Fruit fly (Drosophila melanogaster) whole organism, embryonic: Measurements from ENCODE around the gene mdu.

ENCODE experiments used
- Atf6 ChIP-seq: fragments of 200-800 bp; sonication (Bioruptor generic); IDR thresholded peaks from 2 replicates; pipeline ENCODE4 v1.3.6; 2022; ENCODE audit warnings: missing biosample characterization, missing genetic modification characterization
- B-H2 ChIP-seq: fragments of 200-800 bp; sonication (Bioruptor generic); optimal IDR thresholded peaks from 2 replicates; lab custom pipeline; 2018; ENCODE audit warnings: missing biosample characterization, mild to moderate bottlenecking, missing genetic modification characterization
- Bgb ChIP-seq: fragments of 200-800 bp; sonication (Bioruptor generic); IDR thresholded peaks from 2 replicates; pipeline ENCODE4 v1.3.6; 2022; ENCODE audit warnings: missing biosample characterization, missing genetic modification characterization; ENCODE audit not compliant: partially characterized antibody
- CG13287 ChIP-seq: fragments of 200-800 bp; sonication (Bioruptor generic); IDR thresholded peaks from 2 replicates; pipeline ENCODE4 v1.3.6; 2022; ENCODE audit warnings: missing biosample characterization, missing genetic modification characterization; ENCODE audit not compliant: partially characterized antibody
- CG15269 ChIP-seq: fragments of 200-800 bp; sonication (Bioruptor generic); optimal IDR thresholded peaks from 2 replicates; lab custom pipeline; 2018; ENCODE audit warnings: missing biosample characterization, mild to moderate bottlenecking, missing genetic modification characterization, moderate library complexity
- CG16815 ChIP-seq: fragments of 200-800 bp; sonication (Bioruptor generic); optimal IDR thresholded peaks from 3 replicates; lab custom pipeline; 2017; ENCODE audit warnings: missing biosample characterization, mild to moderate bottlenecking, missing genetic modification characterization
- CG16863 ChIP-seq: fragments of 200-800 bp; sonication (Bioruptor generic); optimal IDR thresholded peaks from 3 replicates; lab custom pipeline; 2016; ENCODE audit warnings: missing biosample characterization, missing genetic modification characterization
- CG17361 ChIP-seq: fragments of 200-800 bp; sonication (Bioruptor generic); IDR thresholded peaks from 3 replicates; pipeline ENCODE4 v1.3.6; 2022; ENCODE audit warnings: missing biosample characterization, missing genetic modification characterization
- CG17802 ChIP-seq: fragments of 200-800 bp; sonication (Bioruptor generic); optimal IDR thresholded peaks from 2 replicates; lab custom pipeline; 2018; ENCODE audit warnings: missing biosample characterization, mild to moderate bottlenecking, missing genetic modification characterization, moderate library complexity
- CG2116 ChIP-seq: fragments of 200-800 bp; sonication (Bioruptor generic); optimal IDR thresholded peaks from 3 replicates; lab custom pipeline; 2018; ENCODE audit warnings: missing biosample characterization, mild to moderate bottlenecking, missing genetic modification characterization
- CG2678 ChIP-seq: fragments of 200-800 bp; sonication (Bioruptor generic); optimal IDR thresholded peaks from 3 replicates; lab custom pipeline; 2019; ENCODE audit warnings: missing biosample characterization, mild to moderate bottlenecking, missing genetic modification characterization, moderate library complexity
- CG31388 ChIP-seq: fragments of 200-800 bp; sonication (Bioruptor generic); optimal IDR thresholded peaks from 2 replicates; lab custom pipeline; 2016; ENCODE audit warnings: missing biosample characterization, missing genetic modification characterization
- CG32772 ChIP-seq: fragments of 200-800 bp; sonication (Bioruptor generic); IDR thresholded peaks from 2 replicates; pipeline ENCODE4 v1.3.6; 2022; ENCODE audit warnings: missing biosample characterization, missing genetic modification characterization
- CG6813 ChIP-seq: fragments of 200-800 bp; sonication (Bioruptor generic); optimal IDR thresholded peaks from 2 replicates; lab custom pipeline; 2017; ENCODE audit warnings: missing biosample characterization, missing genetic modification characterization, mild to moderate bottlenecking, moderate library complexity, missing genetic modification reagents
- CG7372 ChIP-seq: fragments of 200-800 bp; sonication (Bioruptor generic); IDR thresholded peaks from 2 replicates; pipeline ENCODE4 v1.3.6; 2022; ENCODE audit warnings: missing biosample characterization, missing genetic modification characterization
- CG8290 ChIP-seq, 3 experiments: fragments of 200-800 bp; sonication (Bioruptor generic); optimal IDR thresholded peaks; 2 replicates each; lab custom pipeline; 2016 to 2019; ENCODE audit warnings: missing biosample characterization in 3 of 3, missing genetic modification characterization in 3 of 3, mild to moderate bottlenecking in 2 of 3, moderate library complexity in 1 of 3
- CG9876 ChIP-seq: fragments of 200-800 bp; sonication (Bioruptor generic); optimal IDR thresholded peaks from 2 replicates; lab custom pipeline; 2016; ENCODE audit warnings: missing biosample characterization, missing genetic modification characterization
- Dad ChIP-seq: fragments of 200-800 bp; sonication (Bioruptor generic); optimal IDR thresholded peaks from 3 replicates; lab custom pipeline; 2016; ENCODE audit warnings: missing biosample characterization, missing genetic modification characterization
- Dbx ChIP-seq: fragments of 200-800 bp; sonication (Bioruptor generic); IDR thresholded peaks from 3 replicates; pipeline ENCODE4 v1.3.6; 2022; ENCODE audit warnings: missing biosample characterization, missing genetic modification characterization
- Doc3 ChIP-seq: fragments of 200-800 bp; sonication (Bioruptor generic); IDR thresholded peaks from 3 replicates; pipeline ENCODE4 v1.3.6; 2022; ENCODE audit warnings: missing biosample characterization, missing genetic modification characterization; ENCODE audit not compliant: partially characterized antibody
- E2f1 ChIP-seq: fragments of 200-800 bp; sonication (Bioruptor generic); IDR thresholded peaks from 2 replicates; pipeline ENCODE4 v1.3.6; 2022; ENCODE audit warnings: missing biosample characterization, missing genetic modification characterization
- Eip74EF ChIP-seq, 2 experiments: fragments of 200-800 bp in 1 of 2; fragments of >200 bp in 1 of 2; sonication (Bioruptor generic) in 1 of 2; optimal IDR thresholded peaks; 2 replicates each; lab custom pipeline; 2017 to 2019; ENCODE audit warnings: missing biosample characterization in 2 of 2, missing genetic modification characterization in 2 of 2, mild to moderate bottlenecking in 1 of 2, moderate library complexity in 1 of 2
- Ets97D ChIP-seq: fragments of 200-800 bp; sonication (Bioruptor generic); optimal IDR thresholded peaks from 3 replicates; lab custom pipeline; 2016; ENCODE audit warnings: missing biosample characterization, missing genetic modification characterization
- Fer2 ChIP-seq: fragments of 200-800 bp; sonication (Bioruptor generic); optimal IDR thresholded peaks from 2 replicates; lab custom pipeline; 2018; ENCODE audit warnings: missing biosample characterization, mild to moderate bottlenecking, missing genetic modification characterization, moderate library complexity
- Hmx ChIP-seq: fragments of 200-800 bp; sonication (Bioruptor generic); optimal IDR thresholded peaks from 2 replicates; lab custom pipeline; 2016; ENCODE audit warnings: missing biosample characterization, missing genetic modification characterization
- MBD-R2 ChIP-seq: fragments of 200-800 bp; sonication (Bioruptor generic); IDR thresholded peaks from 2 replicates; pipeline ENCODE4 v1.3.6; 2022; ENCODE audit warnings: missing biosample characterization, missing genetic modification characterization
- MESR4 ChIP-seq: fragments of 200-800 bp; sonication (Bioruptor generic); optimal IDR thresholded peaks from 2 replicates; lab custom pipeline; 2018; ENCODE audit warnings: missing biosample characterization, mild to moderate bottlenecking, missing genetic modification characterization, moderate library complexity
- Mes4 ChIP-seq: fragments of 200-800 bp; sonication (Bioruptor generic); optimal IDR thresholded peaks from 2 replicates; lab custom pipeline; 2016; ENCODE audit warnings: missing biosample characterization, missing genetic modification characterization
- Nf-YC ChIP-seq: fragments of 200-800 bp; optimal IDR thresholded peaks from 3 replicates; lab custom pipeline; 2019; ENCODE audit warnings: missing biosample characterization, mild to moderate bottlenecking, missing genetic modification characterization, moderate library complexity
- Pdp1 ChIP-seq, 2 experiments: fragments of 200-800 bp; sonication (Bioruptor generic); optimal IDR thresholded peaks; 3 replicates each; lab custom pipeline; 2016; ENCODE audit warnings: missing biosample characterization in 2 of 2, missing genetic modification characterization in 2 of 2, mild to moderate bottlenecking in 1 of 2, moderate library complexity in 1 of 2
- Poxn ChIP-seq: fragments of 200-800 bp; sonication (Bioruptor generic); IDR thresholded peaks from 2 replicates; pipeline ENCODE4 v1.3.6; 2022; ENCODE audit warnings: missing biosample characterization, missing genetic modification characterization
- cad ChIP-seq: fragments of >200 bp; optimal IDR thresholded peaks from 2 replicates; lab custom pipeline; 2017; ENCODE audit warnings: missing biosample characterization, missing genetic modification characterization
- croc ChIP-seq: fragments of 200-800 bp; sonication (Bioruptor generic); conservative IDR thresholded peaks from 3 replicates; pipeline ENCODE4 v1.3.6; 2022; ENCODE audit warnings: missing biosample characterization, missing genetic modification characterization
- dysf ChIP-seq: fragments of 200-800 bp; sonication (Bioruptor generic); IDR thresholded peaks from 3 replicates; pipeline ENCODE4 v1.3.6; 2022; ENCODE audit warnings: missing biosample characterization, missing genetic modification characterization
- exex ChIP-seq: fragments of 200-800 bp; sonication (Bioruptor generic); optimal IDR thresholded peaks from 4 replicates; lab custom pipeline; 2018; ENCODE audit warnings: missing biosample characterization, mild to moderate bottlenecking, missing genetic modification characterization, moderate library complexity
- ind ChIP-seq: fragments of 200-800 bp; sonication (Bioruptor generic); optimal IDR thresholded peaks from 3 replicates; lab custom pipeline; 2016; ENCODE audit warnings: missing biosample characterization, missing genetic modification characterization
- knrl ChIP-seq: fragments of 200-800 bp; sonication (Bioruptor generic); IDR thresholded peaks from 3 replicates; pipeline ENCODE4 v1.3.6; 2022; ENCODE audit warnings: missing biosample characterization, missing genetic modification characterization; ENCODE audit not compliant: partially characterized antibody
- lilli ChIP-seq: fragments of 200-800 bp; sonication (Bioruptor generic); optimal IDR thresholded peaks from 3 replicates; lab custom pipeline; 2016; ENCODE audit warnings: missing biosample characterization, missing genetic modification characterization
- maf-S ChIP-seq: fragments of 200-800 bp; sonication (Bioruptor generic); optimal IDR thresholded peaks from 2 replicates; lab custom pipeline; 2016; ENCODE audit warnings: missing biosample characterization, missing genetic modification characterization
- repo ChIP-seq: fragments of 200-800 bp; sonication (Bioruptor generic); optimal IDR thresholded peaks from 2 replicates; lab custom pipeline; 2016; ENCODE audit warnings: missing biosample characterization, missing genetic modification characterization
- sd ChIP-seq: fragments of 200-800 bp; sonication (Bioruptor generic); optimal IDR thresholded peaks from 3 replicates; lab custom pipeline; 2018; ENCODE audit warnings: missing biosample characterization, mild to moderate bottlenecking, missing genetic modification characterization, moderate library complexity
- sens-2 ChIP-seq: fragments of 200-800 bp; sonication (Bioruptor generic); IDR thresholded peaks from 2 replicates; pipeline ENCODE4 v1.3.6; 2022; ENCODE audit warnings: missing biosample characterization, missing genetic modification characterization
- sna ChIP-seq: fragments of 200-800 bp; sonication (Bioruptor generic); IDR thresholded peaks from 2 replicates; pipeline ENCODE4 v1.3.6; 2022; ENCODE audit warnings: missing biosample characterization, missing genetic modification characterization; ENCODE audit not compliant: partially characterized antibody
- so ChIP-seq: fragments of 200-800 bp; sonication (Bioruptor generic); IDR thresholded peaks from 3 replicates; pipeline ENCODE4 v1.3.6; 2022; ENCODE audit warnings: missing biosample characterization, missing genetic modification characterization
- ssp ChIP-seq: fragments of 200-800 bp; sonication (Bioruptor generic); IDR thresholded peaks from 2 replicates; pipeline ENCODE4 v1.3.6; 2022; ENCODE audit warnings: missing biosample characterization, missing genetic modification characterization
- sug ChIP-seq: fragments of 200-800 bp; optimal IDR thresholded peaks from 2 replicates; lab custom pipeline; 2019; ENCODE audit warnings: missing biosample characterization, mild to moderate bottlenecking, missing genetic modification characterization, moderate library complexity
- tna ChIP-seq: fragments of 200-800 bp; sonication (Bioruptor generic); IDR thresholded peaks from 2 replicates; pipeline ENCODE4 v1.3.6; 2022; ENCODE audit warnings: missing biosample characterization, missing genetic modification characterization; ENCODE audit not compliant: partially characterized antibody
- trem ChIP-seq: fragments of 200-800 bp; optimal IDR thresholded peaks from 3 replicates; lab custom pipeline; 2019; ENCODE audit warnings: missing biosample characterization, mild to moderate bottlenecking, missing genetic modification characterization, moderate library complexity
- unc-4 ChIP-seq: fragments of 200-800 bp; sonication (Bioruptor generic); IDR thresholded peaks from 2 replicates; pipeline ENCODE4 v1.3.6; 2022; ENCODE audit warnings: missing biosample characterization, missing genetic modification characterization; ENCODE audit not compliant: partially characterized antibody
- vfl ChIP-seq: fragments of 200-800 bp; sonication (Bioruptor generic); optimal IDR thresholded peaks from 2 replicates; lab custom pipeline; 2016; ENCODE audit warnings: missing biosample characterization, missing genetic modification characterization

The mdu gene

DNA sequence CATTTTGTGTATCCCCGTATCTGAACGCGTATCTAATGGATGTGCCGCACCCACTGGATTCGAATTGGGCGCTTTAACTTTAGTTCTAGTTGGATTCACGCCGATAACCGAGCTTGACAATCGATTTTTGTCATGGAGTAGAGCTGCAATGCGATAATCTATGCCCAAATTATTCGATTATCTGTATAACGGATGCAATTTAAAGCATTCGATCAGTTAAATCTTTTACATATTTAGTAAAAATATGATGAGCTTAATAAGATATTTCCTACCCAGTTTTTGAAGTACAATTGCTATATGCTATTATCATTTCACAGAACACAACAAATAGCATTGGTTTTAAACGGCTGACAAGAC, 29.8 kb upstream of the mdu start (continued):
- no peak for TF ChIP-seq Fer2 (tag; lab: Kevin White, UChicago)
- TF ChIP-seq dysf (GFP tag; lab: Robert Waterston, UW): no peak
- TF ChIP-seq so (GFP tag; lab: Robert Waterston, UW): no peak
- no peak for TF ChIP-seq CG7372 (GFP tag; lab: Robert Waterston, UW)
- TF ChIP-seq cad (GFP tag; lab: Kevin White, UChicago): no peak
- no peak for TF ChIP-seq Poxn (GFP tag; lab: Robert Waterston, UW)
- no peak for TF ChIP-seq E2f1 (GFP tag; lab: Robert Waterston, UW)
- TF ChIP-seq CG2116 (GFP tag; lab: Kevin White, UChicago): peak; percentile 95
- TF ChIP-seq Ets97D (GFP tag; lab: Kevin White, UChicago): peak; percentile 5
- no peak for TF ChIP-seq ind (GFP tag; lab: Kevin White, UChicago)
- TF ChIP-seq CG17802 (tag; lab: Kevin White, UChicago): no peak
- TF ChIP-seq maf-S (GFP tag; lab: Kevin White, UChicago): no peak
- TF ChIP-seq MESR4 (GFP tag; lab: Kevin White, UChicago): no peak
- no peak for TF ChIP-seq vfl (GFP tag; lab: Kevin White, UChicago)
- TF ChIP-seq sna (GFP tag; lab: Robert Waterston, UW): no peak
- peak; percentile 41; the same call in 1 of the 2 replicates for TF ChIP-seq unc-4
- 0 out of 2 replicates have a peak, but pooled peaks have one; percentile 26 for TF ChIP-seq tna (GFP tag; lab: Robert Waterston, UW)
- peak; percentile 60 for TF ChIP-seq CG13287 (GFP tag; lab: Robert Waterston, UW)
- TF ChIP-seq Doc3 (GFP tag; lab: Robert Waterston, UW): no peak
- TF ChIP-seq CG2678 (tag; lab: Kevin White, UChicago): no peak
- no peak for TF ChIP-seq Eip74EF (GFP tag; optimal IDR thresholded peaks at IDR 0.05; lab: Kevin White, UChicago)
- peak; percentile 11; the same call in 1 of the 2 replicates for TF ChIP-seq Bgb (GFP tag; lab: Robert Waterston, UW)
- no peak for TF ChIP-seq repo (GFP tag; lab: Kevin White, UChicago)
- TF ChIP-seq Dad (GFP tag; lab: Kevin White, UChicago): no peak
- no peak for TF ChIP-seq CG16863
- TF ChIP-seq Dbx (GFP tag; lab: Robert Waterston, UW): no peak
- no peak for TF ChIP-seq croc (GFP tag; lab: Robert Waterston, UW)
- TF ChIP-seq MBD-R2 (GFP tag; lab: Robert Waterston, UW): no peak

DNA sequence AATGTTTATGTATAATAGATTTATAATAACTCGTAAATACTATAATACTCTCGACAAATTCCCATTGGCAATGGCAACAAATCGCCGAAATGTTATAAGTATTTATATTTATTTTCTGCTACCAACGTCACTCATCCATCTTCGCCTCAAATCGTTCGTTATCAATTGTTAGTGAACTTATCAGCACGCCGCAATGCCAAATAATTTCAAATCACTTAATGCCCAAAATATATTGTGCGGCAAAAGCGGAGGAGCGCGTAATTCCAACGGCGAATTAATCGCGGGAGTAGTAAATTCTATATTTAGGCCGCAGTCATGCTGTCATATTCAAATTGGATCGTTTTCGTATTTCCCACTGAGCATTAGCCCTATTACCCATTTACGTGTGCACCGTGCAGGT, 27.8 kb upstream of the mdu start:
- TF ChIP-seq MESR4 (GFP tag; lab: Kevin White, UChicago) (no peak), trem (no peak), B-H2 (peak; percentile 33), sug (tag; lab: Kevin White, UChicago) (peak; percentile 56), exex (tag; lab: Kevin White, UChicago) (peak; percentile 78), Ets97D (GFP tag; lab: Kevin White, UChicago) (no peak), CG9876 (no peak), CG16815 (GFP tag; lab: Kevin White, UChicago) (no peak), Mes4 (GFP tag; lab: Kevin White, UChicago) (no peak), Pdp1 (GFP tag; optimal IDR thresholded peaks at IDR 0.05; lab: Kevin White, UChicago) (peak in 1 of 2 experiments; percentile 19), Nf-YC (tag; lab: Kevin White, UChicago) (no peak), CG8290 (GFP tag; optimal IDR thresholded peaks at IDR 0.05; lab: Kevin White, UChicago) (no peak), CG8290 (tag; optimal IDR thresholded peaks at IDR 0.05; lab: Kevin White, UChicago) (peak in 1 of 2 experiments; percentile 13), CG6813 (GFP tag; lab: Kevin White, UChicago) (no peak), knrl (GFP tag; lab: Robert Waterston, UW) (no peak), lilli (GFP tag; lab: Kevin White, UChicago) (no peak), ssp (no peak), sens-2 (no peak), CG15269 (tag; lab: Kevin White, UChicago) (no peak), sd (peak; percentile 28), Hmx (GFP tag; lab: Kevin White, UChicago) (no peak), CG17361 (GFP tag; lab: Robert Waterston, UW) (no peak), CG31388 (GFP tag; lab: Kevin White, UChicago) (no peak), CG32772 (no peak), Atf6 (GFP tag; lab: Robert Waterston, UW) (no peak)
